Worm (Caenorhabditis elegans) whole organism, mixed stage, embryonic: ENCODE data around the gene pho-6.

Experiments used
- M03D4.4 ChIP-seq: sonication (generic microtip); optimal IDR thresholded peaks from 2 replicates; lab custom pipeline; 2017; ENCODE audit warnings: mild to moderate bottlenecking, missing genetic modification characterization, missing compliant biosample characterization
- bed-3 ChIP-seq: fragments of 200-800 bp; sonication (Bioruptor generic); optimal IDR thresholded peaks from 3 replicates; lab custom pipeline; 2018; ENCODE audit warnings: mild to moderate bottlenecking, missing genetic modification characterization, moderate library complexity, missing compliant biosample characterization
- blmp-1 ChIP-seq: fragments of 150-350 bp; optimal IDR thresholded peaks from 2 replicates; lab custom pipeline; 2014; ENCODE audit warnings: missing biosample characterization, missing genetic modification characterization
- ceh-39 ChIP-seq: fragments of 150-350 bp; optimal IDR thresholded peaks from 2 replicates; lab custom pipeline; 2014; ENCODE audit warnings: missing biosample characterization, missing genetic modification characterization
- ceh-43 ChIP-seq: fragments of 200-800 bp; sonication (Bioruptor generic); optimal IDR thresholded peaks from 2 replicates; lab custom pipeline; 2018; ENCODE audit warnings: mild to moderate bottlenecking, missing genetic modification characterization, moderate library complexity, missing compliant biosample characterization
- ces-1 ChIP-seq: fragments of 150-350 bp; optimal IDR thresholded peaks from 2 replicates; lab custom pipeline; 2014; ENCODE audit warnings: missing biosample characterization, missing genetic modification reagents, missing genetic modification characterization
- drap-1 ChIP-seq: fragments of 200-800 bp; sonication (Bioruptor generic); optimal IDR thresholded peaks from 3 replicates; lab custom pipeline; 2018; ENCODE audit warnings: mild to moderate bottlenecking, missing genetic modification characterization, missing compliant biosample characterization
- elt-1 ChIP-seq: sonication (generic microtip); optimal IDR thresholded peaks from 2 replicates; lab custom pipeline; 2017; ENCODE audit warnings: missing genetic modification characterization, mild to moderate bottlenecking, missing compliant biosample characterization, antibody characterized with exemption, moderate library complexity, borderline replicate concordance; ENCODE audit not compliant: insufficient read depth
- elt-3 ChIP-seq: fragments of 150-350 bp; optimal IDR thresholded peaks from 2 replicates; lab custom pipeline; 2014; ENCODE audit warnings: missing biosample characterization, missing genetic modification characterization
- flh-1 ChIP-seq: fragments of 200-800 bp; sonication (Bioruptor generic); optimal IDR thresholded peaks from 2 replicates; lab custom pipeline; 2018; ENCODE audit warnings: mild to moderate bottlenecking, missing genetic modification characterization, moderate library complexity, missing compliant biosample characterization
- ham-2 ChIP-seq: fragments of 200-800 bp; sonication (Bioruptor generic); optimal IDR thresholded peaks from 2 replicates; lab custom pipeline; 2018; ENCODE audit warnings: mild to moderate bottlenecking, missing genetic modification characterization, missing compliant biosample characterization
- hlh-1 ChIP-seq: fragments of 150-350 bp; optimal IDR thresholded peaks from 2 replicates; lab custom pipeline; 2014; ENCODE audit warnings: missing biosample characterization, missing genetic modification reagents, missing genetic modification characterization
- lin-13 ChIP-seq: fragments of 150-350 bp; optimal IDR thresholded peaks from 2 replicates; lab custom pipeline; 2014; ENCODE audit warnings: missing biosample characterization, missing genetic modification characterization
- lin-32 ChIP-seq: fragments of 200-800 bp; sonication (Bioruptor generic); optimal IDR thresholded peaks from 2 replicates; lab custom pipeline; 2018; ENCODE audit warnings: mild to moderate bottlenecking, missing genetic modification characterization, missing compliant biosample characterization
- lsy-2 ChIP-seq: fragments of 150-350 bp; optimal IDR thresholded peaks from 2 replicates; lab custom pipeline; 2014; ENCODE audit warnings: missing biosample characterization, missing genetic modification characterization
- mab-5 ChIP-seq: fragments of 150-350 bp; optimal IDR thresholded peaks from 2 replicates; lab custom pipeline; 2014; ENCODE audit warnings: missing biosample characterization, missing genetic modification characterization
- mep-1 ChIP-seq: fragments of 150-350 bp; optimal IDR thresholded peaks from 2 replicates; lab custom pipeline; 2017; ENCODE audit warnings: missing biosample characterization, missing genetic modification reagents, missing genetic modification characterization, inconsistent platforms
- mls-2 ChIP-seq: sonication (generic microtip); optimal IDR thresholded peaks from 2 replicates; lab custom pipeline; 2016; ENCODE audit warnings: mild to moderate bottlenecking, missing genetic modification characterization, moderate library complexity, missing compliant biosample characterization
- nhr-12 ChIP-seq: fragments of 150-350 bp; optimal IDR thresholded peaks from 2 replicates; lab custom pipeline; 2014; ENCODE audit warnings: missing biosample characterization, missing genetic modification characterization
- nhr-2 ChIP-seq: fragments of 150-350 bp; optimal IDR thresholded peaks from 2 replicates; lab custom pipeline; 2014; ENCODE audit warnings: missing biosample characterization, missing genetic modification characterization
- nhr-237 ChIP-seq: fragments of 150-350 bp; optimal IDR thresholded peaks from 2 replicates; lab custom pipeline; 2014; ENCODE audit warnings: missing biosample characterization, missing genetic modification characterization
- nhr-28 ChIP-seq: fragments of 150-350 bp; optimal IDR thresholded peaks from 2 replicates; lab custom pipeline; 2014; ENCODE audit warnings: missing biosample characterization, missing genetic modification characterization
- pha-4 ChIP-seq: fragments of 150-350 bp; optimal IDR thresholded peaks from 2 replicates; lab custom pipeline; 2018; ENCODE audit warnings: missing biosample characterization, missing genetic modification reagents, missing genetic modification characterization
- sem-2 ChIP-seq: fragments of 200-800 bp; sonication (Bioruptor generic); optimal IDR thresholded peaks from 2 replicates; lab custom pipeline; 2018; ENCODE audit warnings: mild to moderate bottlenecking, missing genetic modification characterization, missing compliant biosample characterization
- snpc-4 ChIP-seq: fragments of 150-350 bp; optimal IDR thresholded peaks from 2 replicates; lab custom pipeline; 2014; ENCODE audit warnings: missing biosample characterization, missing genetic modification characterization
- sptf-1 ChIP-seq: sonication (generic microtip); optimal IDR thresholded peaks from 2 replicates; lab custom pipeline; 2017; ENCODE audit warnings: mild to moderate bottlenecking, missing genetic modification characterization, moderate library complexity, missing compliant biosample characterization
- tbx-8 ChIP-seq: fragments of 200-800 bp; sonication (Bioruptor generic); optimal IDR thresholded peaks from 2 replicates; lab custom pipeline; 2018; ENCODE audit warnings: mild to moderate bottlenecking, missing genetic modification characterization, moderate library complexity, missing compliant biosample characterization
- unc-120 ChIP-seq: sonication (generic microtip); optimal IDR thresholded peaks from 2 replicates; lab custom pipeline; 2017; ENCODE audit warnings: missing genetic modification characterization, missing compliant biosample characterization; ENCODE audit not compliant: poor library complexity, severe bottlenecking
- unc-39 ChIP-seq: fragments of 150-350 bp; optimal IDR thresholded peaks from 2 replicates; lab custom pipeline; 2014; ENCODE audit warnings: missing biosample characterization, missing genetic modification characterization
- unc-62 ChIP-seq: fragments of 150-350 bp; optimal IDR thresholded peaks from 2 replicates; lab custom pipeline; 2014; ENCODE audit warnings: missing biosample characterization, missing genetic modification reagents, missing genetic modification characterization
- zip-8 ChIP-seq: fragments of 150-350 bp; optimal IDR thresholded peaks from 2 replicates; lab custom pipeline; 2014; ENCODE audit warnings: missing biosample characterization, missing genetic modification characterization
- ztf-11 ChIP-seq: fragments of 150-350 bp; optimal IDR thresholded peaks from 2 replicates; lab custom pipeline; 2014; ENCODE audit warnings: missing biosample characterization, missing genetic modification characterization

Gene pho-6

ce11 chrV:8351371-8351770, 42.9 kb downstream of the pho-6 start, which contains the start of gene srsx-22:
Gene srsx-22, plus strand, starts transcription at chrV:8351671.
- TF ChIP-seq sem-2 (GFP tag; lab: Kevin White, UChicago) (no peak), flh-1 (GFP tag; lab: Kevin White, UChicago) (no peak), mab-5 (no peak), elt-1 (tag; lab: Kevin White, UChicago) (no peak), unc-120 (no peak), nhr-2 (tag; lab: Kevin White, UChicago) (no peak), drap-1 (GFP tag; lab: Kevin White, UChicago) (no peak), nhr-28 (tag; lab: Kevin White, UChicago) (no peak), ztf-11 (tag; lab: Kevin White, UChicago) (no peak), hlh-1 (tag; lab: Kevin White, UChicago) (no peak), zip-8 (tag; lab: Kevin White, UChicago) (no peak), bed-3 (no peak), unc-62 (GFP tag; lab: Kevin White, UChicago) (no peak), lin-13 (no peak), nhr-237 (no peak), mls-2 (tag; lab: Kevin White, UChicago) (no peak), blmp-1 (no peak), tbx-8 (GFP tag; lab: Kevin White, UChicago) (no peak)
- TF ChIP-seq, all 35 proteins: peak for 0

DNA sequence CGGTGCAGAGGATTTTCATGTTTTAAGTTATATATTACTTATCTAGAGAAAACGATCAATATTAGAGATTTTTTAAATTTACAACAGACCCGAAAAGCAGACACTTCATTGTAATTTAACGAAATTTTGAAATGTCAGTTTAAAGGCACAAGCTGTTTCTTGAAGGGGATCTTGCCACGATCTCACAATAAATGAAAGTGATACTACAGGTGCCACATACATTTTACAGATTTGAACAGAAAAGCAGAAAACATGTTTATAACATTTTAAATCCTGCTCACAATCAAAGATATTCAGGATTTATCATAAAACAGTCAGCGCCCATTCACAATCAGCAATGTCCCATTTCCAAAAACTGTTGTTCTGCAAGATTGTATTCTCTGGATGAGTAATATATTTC, 44.3 kb downstream of the pho-6 start:
- TF ChIP-seq unc-62 (GFP tag; lab: Kevin White, UChicago): no peak
- TF ChIP-seq nhr-2 (tag; lab: Kevin White, UChicago): no peak
- TF ChIP-seq sem-2 (GFP tag; lab: Kevin White, UChicago): no peak
- no peak for TF ChIP-seq ceh-43 (GFP tag; lab: Kevin White, UChicago)

DNA sequence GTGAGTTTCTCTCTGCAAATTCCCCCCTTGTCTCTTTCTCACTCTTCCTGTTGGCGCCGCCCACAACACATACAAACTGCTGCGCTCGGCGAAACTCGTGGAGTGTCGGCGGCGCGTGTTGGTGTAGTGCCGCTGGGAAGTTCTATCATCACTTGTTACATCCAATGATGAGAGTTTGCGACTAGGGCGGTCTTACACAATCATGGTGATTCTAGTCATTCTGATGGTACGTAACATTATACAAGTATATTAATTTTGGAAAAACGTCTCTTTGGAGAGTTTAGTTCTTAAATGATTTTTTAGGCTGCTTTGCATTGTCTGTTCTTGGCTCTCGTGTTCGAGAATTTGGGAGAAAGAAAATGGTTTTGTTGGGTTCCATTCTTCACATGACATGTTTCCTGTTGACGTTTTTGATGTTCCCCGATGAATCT, 45.3 kb downstream of the pho-6 start:
- TF ChIP-seq mls-2 (tag; lab: Kevin White, UChicago) (no peak), mab-5 (no peak), mep-1 (peak; percentile 29), nhr-2 (tag; lab: Kevin White, UChicago) (no peak), sem-2 (GFP tag; lab: Kevin White, UChicago) (no peak), pha-4 (tag; lab: Kevin White, UChicago) (peak; percentile 40), ces-1 (GFP tag; lab: Kevin White, UChicago) (peak; percentile 19), nhr-237 (no peak), unc-62 (GFP tag; lab: Kevin White, UChicago) (peak; percentile 35), unc-120 (peak; percentile 23), drap-1 (GFP tag; lab: Kevin White, UChicago) (peak; percentile 19), ceh-43 (GFP tag; lab: Kevin White, UChicago) (no peak), sptf-1 (tag; lab: Kevin White, UChicago) (peak; percentile 26), hlh-1 (tag; lab: Kevin White, UChicago) (peak; percentile 9), M03D4.4 (peak; percentile 22), ztf-11 (tag; lab: Kevin White, UChicago) (no peak)

DNA sequence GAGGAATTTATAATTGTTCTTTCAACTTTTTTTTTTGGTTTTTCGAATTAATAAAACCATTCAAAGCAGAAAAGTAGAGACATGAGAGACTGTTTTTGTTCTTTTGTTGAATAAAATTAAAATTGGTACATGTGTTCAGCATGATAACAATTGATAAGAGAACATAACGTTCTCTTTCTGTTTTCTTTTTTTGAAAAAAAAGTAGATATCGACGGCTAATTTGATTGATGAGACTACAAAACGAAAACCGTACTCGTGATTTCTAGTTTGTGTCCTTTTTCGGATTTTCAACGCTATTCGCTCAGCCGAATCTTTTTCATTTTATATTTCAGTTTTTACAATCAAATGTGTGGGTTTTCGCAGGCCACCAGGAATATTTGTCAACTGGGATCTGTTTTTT, 48.8 kb downstream of the pho-6 start, which contains the start of gene C08D8.1:
Gene C08D8.1 (plus strand): TSS at position 324 of the 400 bp plus-strand sequence.
- TF ChIP-seq ham-2 (GFP tag; lab: Kevin White, UChicago) (no peak), zip-8 (tag; lab: Kevin White, UChicago) (no peak), ceh-43 (GFP tag; lab: Kevin White, UChicago) (no peak), elt-1 (tag; lab: Kevin White, UChicago) (no peak), blmp-1 (no peak), nhr-237 (no peak), unc-120 (no peak), drap-1 (GFP tag; lab: Kevin White, UChicago) (no peak), unc-39 (tag; lab: Kevin White, UChicago) (no peak), ceh-39 (tag; lab: Kevin White, UChicago) (no peak), mab-5 (no peak), sptf-1 (tag; lab: Kevin White, UChicago) (no peak), elt-3 (tag; lab: Kevin White, UChicago) (no peak), unc-62 (GFP tag; lab: Kevin White, UChicago) (no peak), lin-13 (no peak), ztf-11 (tag; lab: Kevin White, UChicago) (no peak), nhr-12 (tag; lab: Kevin White, UChicago) (no peak), snpc-4 (tag; lab: Kevin White, UChicago) (no peak), mls-2 (tag; lab: Kevin White, UChicago) (no peak)
- TF ChIP-seq, all 35 proteins: peak for 0

ce11 chrV:8342416-8342815, 51.8 kb downstream of the pho-6 start:
- no peak for TF ChIP-seq ztf-11 (tag; lab: Kevin White, UChicago)
- no peak for TF ChIP-seq lin-32
- no peak for TF ChIP-seq M03D4.4
- no peak for TF ChIP-seq unc-39 (tag; lab: Kevin White, UChicago)
- no peak for TF ChIP-seq sptf-1 (tag; lab: Kevin White, UChicago)
- TF ChIP-seq snpc-4 (tag; lab: Kevin White, UChicago): no peak
- no peak for TF ChIP-seq hlh-1 (tag; lab: Kevin White, UChicago)
- TF ChIP-seq elt-3 (tag; lab: Kevin White, UChicago): no peak
- TF ChIP-seq sem-2 (GFP tag; lab: Kevin White, UChicago): no peak
- TF ChIP-seq flh-1 (GFP tag; lab: Kevin White, UChicago): no peak
- TF ChIP-seq lsy-2 (tag; lab: Kevin White, UChicago): no peak
- TF ChIP-seq ces-1 (GFP tag; lab: Kevin White, UChicago): no peak
